Worm (Caenorhabditis elegans) whole organism, L3 larva: ENCODE measurements around the gene clec-20.

Source experiments
- aly-2 ChIP-seq: fragments of 150-350 bp; optimal IDR thresholded peaks from 2 replicates; lab custom pipeline; 2014; ENCODE audit warnings: missing biosample characterization, missing genetic modification characterization
- ama-1 ChIP-seq: fragments of 150-350 bp; optimal IDR thresholded peaks from 2 replicates; lab custom pipeline; 2018
- ceh-28 ChIP-seq: fragments of 150-350 bp; optimal IDR thresholded peaks from 2 replicates; lab custom pipeline; 2014; ENCODE audit warnings: missing biosample characterization, missing genetic modification reagents, missing genetic modification characterization
- ceh-9 ChIP-seq: sonication (generic microtip); optimal IDR thresholded peaks from 2 replicates; lab custom pipeline; 2018; ENCODE audit warnings: missing biosample characterization, missing genetic modification characterization
- elt-1 ChIP-seq: fragments of 150-350 bp; optimal IDR thresholded peaks from 2 replicates; lab custom pipeline; 2014; ENCODE audit warnings: missing biosample characterization, missing genetic modification characterization
- lin-39 ChIP-seq: fragments of 150-350 bp; optimal IDR thresholded peaks from 2 replicates; lab custom pipeline; 2018; ENCODE audit warnings: missing biosample characterization, missing genetic modification reagents, missing genetic modification characterization
- mdl-1 ChIP-seq: fragments of 150-350 bp; optimal IDR thresholded peaks from 2 replicates; lab custom pipeline; 2014; ENCODE audit warnings: missing biosample characterization, missing genetic modification characterization
- nhr-25 ChIP-seq: sonication (generic microtip); optimal IDR thresholded peaks from 2 replicates; lab custom pipeline; 2017; ENCODE audit warnings: missing biosample characterization, missing genetic modification characterization
- pqm-1 ChIP-seq: fragments of 150-350 bp; optimal IDR thresholded peaks from 2 replicates; lab custom pipeline; 2017; ENCODE audit warnings: missing biosample characterization, missing genetic modification characterization, inconsistent platforms

DNA sequence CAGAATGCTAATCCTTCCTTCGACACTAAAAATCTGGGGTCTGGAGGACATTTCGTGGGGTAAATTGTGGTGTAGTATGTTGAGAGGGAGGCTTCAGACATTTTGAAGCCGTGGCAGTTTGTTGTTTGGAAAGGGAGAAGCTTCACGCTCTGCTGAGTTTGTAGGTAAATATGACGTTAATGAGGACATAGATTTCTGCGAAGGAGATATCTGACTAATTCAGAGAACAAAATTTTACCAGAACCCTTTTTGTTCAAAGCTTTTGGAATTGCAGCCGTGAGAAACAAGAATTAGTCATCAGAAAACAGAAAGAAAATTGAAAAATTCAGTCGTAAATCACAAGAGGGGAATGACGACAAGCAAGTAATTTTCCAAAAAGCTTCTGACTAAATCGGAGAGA, 45.5 kb upstream of the clec-20 start, which contains the start of gene srh-72:
- TF ChIP-seq mdl-1 (tag; lab: Kevin White, UChicago) (no peak), ceh-28 (tag; lab: Kevin White, UChicago) (no peak), nhr-25 (no peak), lin-39 (tag; lab: Kevin White, UChicago) (no peak), ceh-9 (tag; lab: Kevin White, UChicago) (no peak), pqm-1 (no peak), ama-1 (lab: Kevin White, UChicago) (no peak), aly-2 (tag; lab: Kevin White, UChicago) (no peak), elt-1 (tag; lab: Kevin White, UChicago) (no peak)
